Fruit fly (Drosophila melanogaster) S2 (cell line): ENCODE data around the gene CG42514.

Experiments used
- CG8478 ChIP-seq: fragments of >200 bp; optimal IDR thresholded peaks from 2 replicates; lab custom pipeline; 2018
- CTCF ChIP-seq, 2 experiments: fragments of >200 bp; optimal IDR thresholded peaks; 2 replicates each; lab custom pipeline; 2018

- TF ChIP-seq CTCF (optimal IDR thresholded peaks at IDR 0.05; lab: Kevin White, UChicago) (no peak), CG8478 (no peak)
Observed at dm6 chr3L:16463846-16464245, 32.2 kb downstream of the CG42514 start.
